Worm (Caenorhabditis elegans) whole organism, L2 larva: ENCODE measurements around the gene ceh-14.

Experiments used
- C34F6.9 ChIP-seq: fragments of 150-350 bp; optimal IDR thresholded peaks from 2 replicates; lab custom pipeline; 2014; ENCODE audit warnings: missing biosample characterization, missing genetic modification characterization
- R02D3.7 ChIP-seq: fragments of 150-350 bp; optimal IDR thresholded peaks from 2 replicates; lab custom pipeline; 2014; ENCODE audit warnings: missing biosample characterization, missing genetic modification characterization
- ZK546.5 ChIP-seq: sonication (generic microtip); optimal IDR thresholded peaks from 2 replicates; lab custom pipeline; 2017; ENCODE audit warnings: missing biosample characterization, missing genetic modification characterization
- alr-1 ChIP-seq: fragments of 150-350 bp; optimal IDR thresholded peaks from 2 replicates; lab custom pipeline; 2014; ENCODE audit warnings: missing biosample characterization, missing genetic modification characterization
- ama-1 ChIP-seq: fragments of 150-350 bp; optimal IDR thresholded peaks from 2 replicates; lab custom pipeline; 2018; ENCODE audit warnings: inconsistent platforms
- dmd-4 ChIP-seq: sonication (generic microtip); optimal IDR thresholded peaks from 2 replicates; lab custom pipeline; 2017; ENCODE audit warnings: missing biosample characterization, missing genetic modification characterization
- egl-27 ChIP-seq: sonication (generic microtip); optimal IDR thresholded peaks from 3 replicates; lab custom pipeline; 2017; ENCODE audit warnings: missing biosample characterization, missing genetic modification reagents, missing genetic modification characterization
- ztf-11 ChIP-seq: sonication (generic microtip); optimal IDR thresholded peaks from 2 replicates; lab custom pipeline; 2017; ENCODE audit warnings: missing biosample characterization, missing genetic modification characterization

DNA sequence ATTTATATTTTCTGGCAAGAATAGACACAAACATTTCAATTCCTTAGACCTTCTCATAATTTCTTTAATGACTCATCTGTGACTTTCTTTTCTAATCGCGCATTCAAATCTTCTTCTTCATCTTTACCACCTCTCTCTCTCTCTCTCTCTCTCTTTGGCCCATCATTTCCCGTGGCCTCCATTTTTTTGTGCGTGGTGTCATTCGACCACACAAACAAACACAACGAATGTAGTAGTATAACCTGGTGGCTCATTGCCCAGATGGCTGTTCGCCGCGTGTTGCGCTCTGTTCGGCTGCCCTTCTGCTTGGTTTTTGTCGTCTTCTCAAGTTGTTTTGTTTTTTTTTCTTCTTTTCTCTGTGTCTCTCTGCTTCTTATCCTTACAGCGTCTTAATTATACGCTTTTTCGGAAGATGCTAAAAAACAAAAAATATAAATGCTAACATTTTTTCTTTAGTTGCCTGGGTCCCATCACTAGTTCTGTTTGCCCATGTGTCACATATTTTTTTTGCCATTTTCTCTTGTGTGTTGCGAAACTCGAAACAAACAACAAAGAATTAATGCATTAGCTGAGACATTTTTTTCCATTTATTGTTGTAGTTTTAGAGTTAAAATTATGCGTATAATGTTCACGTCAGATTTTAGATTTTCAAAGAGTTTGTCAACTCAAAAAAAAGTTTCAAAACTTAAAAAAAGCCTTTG is 45.1 kb upstream of the ceh-14 start:
- TF ChIP-seq ztf-11 (tag; lab: Kevin White, UChicago) (no peak), egl-27 (tag; lab: Kevin White, UChicago) (no peak), ama-1 (no peak), ZK546.5 (tag; lab: Kevin White, UChicago) (no peak), R02D3.7 (tag; lab: Kevin White, UChicago) (no peak), alr-1 (tag; lab: Kevin White, UChicago) (no peak), C34F6.9 (tag; lab: Kevin White, UChicago) (no peak), dmd-4 (tag; lab: Kevin White, UChicago) (no peak)
